Worm (Caenorhabditis elegans) whole organism, early embryonic: ENCODE measurements around the gene dmsr-16.

Experiments
- B0310.2 ChIP-seq: sonication (generic microtip); optimal IDR thresholded peaks from 2 replicates; lab custom pipeline; 2016; ENCODE audit warnings: mild to moderate bottlenecking, missing genetic modification characterization, missing compliant biosample characterization
- F13C5.2 ChIP-seq: sonication (generic microtip); optimal IDR thresholded peaks from 2 replicates; lab custom pipeline; 2017; ENCODE audit warnings: mild to moderate bottlenecking, missing genetic modification characterization, inconsistent platforms, missing compliant biosample characterization
- ama-1 ChIP-seq: fragments of 150-350 bp; optimal IDR thresholded peaks from 2 replicates; lab custom pipeline; 2014
- ceh-13 ChIP-seq: fragments of 200-800 bp; sonication (Bioruptor generic); optimal IDR thresholded peaks from 2 replicates; lab custom pipeline; 2018; ENCODE audit warnings: mild to moderate bottlenecking, missing genetic modification characterization, missing compliant biosample characterization
- ceh-36 ChIP-seq: sonication (generic microtip); optimal IDR thresholded peaks from 2 replicates; lab custom pipeline; 2016; ENCODE audit warnings: missing genetic modification characterization, inconsistent platforms, missing compliant biosample characterization
- ets-7 ChIP-seq: sonication (generic microtip); optimal IDR thresholded peaks from 2 replicates; lab custom pipeline; 2016; ENCODE audit warnings: missing genotype, missing genetic modification characterization, missing compliant biosample characterization
- flt-1 ChIP-seq: fragments of 200-800 bp; sonication (Bioruptor generic); IDR thresholded peaks from 2 replicates; pipeline ENCODE4 v1.3.6; 2022; ENCODE audit warnings: missing genetic modification characterization, missing compliant biosample characterization
- hmbx-1 ChIP-seq: sonication (generic microtip); optimal IDR thresholded peaks from 2 replicates; lab custom pipeline; 2016; ENCODE audit warnings: mild to moderate bottlenecking, missing genetic modification characterization, missing compliant biosample characterization
- hmg-4 ChIP-seq: fragments of 200-800 bp; sonication (Bioruptor generic); optimal IDR thresholded peaks from 2 replicates; lab custom pipeline; 2018; ENCODE audit warnings: mild to moderate bottlenecking, missing genetic modification characterization, missing compliant biosample characterization
- tbx-11 ChIP-seq: fragments of 200-800 bp; sonication (Bioruptor generic); IDR thresholded peaks from 2 replicates; pipeline ENCODE4 v1.3.6; 2022; ENCODE audit warnings: missing genetic modification characterization, missing compliant biosample characterization
- tbx-37 ChIP-seq: fragments of 200-800 bp; sonication (Bioruptor generic); conservative IDR thresholded peaks from 2 replicates; pipeline ENCODE4 v1.3.6; 2022; ENCODE audit warnings: missing genetic modification reagents, missing genetic modification characterization, missing compliant biosample characterization

DNA sequence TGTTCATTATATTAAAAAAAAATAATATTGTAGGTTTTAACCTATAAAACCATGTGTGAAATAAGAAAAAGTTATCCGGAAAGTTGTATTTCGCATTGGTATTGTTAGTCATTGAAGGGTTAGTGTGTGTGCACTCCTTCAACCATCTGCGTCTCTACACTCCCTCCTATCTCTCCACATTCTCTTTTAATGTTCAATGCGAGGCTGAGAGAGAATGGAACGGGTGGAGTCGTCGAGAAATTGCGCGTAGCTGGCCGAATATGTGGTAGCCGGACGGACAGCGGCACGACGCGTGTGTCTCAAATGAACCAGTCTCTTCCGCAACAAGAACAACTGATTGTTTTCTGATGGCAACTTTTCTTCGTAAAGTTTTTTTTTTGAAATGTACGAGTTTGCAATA is 12.0 kb downstream of the dmsr-16 start:
- TF ChIP-seq tbx-37 (GFP tag; lab: Robert Waterston, UW) (no peak), ama-1 (lab: Kevin White, UChicago) (no peak), ceh-36 (tag; lab: Kevin White, UChicago) (no peak), hmg-4 (GFP tag; lab: Kevin White, UChicago) (no peak), F13C5.2 (no peak), ets-7 (tag; lab: Kevin White, UChicago) (no peak), tbx-11 (no peak), ceh-13 (GFP tag; lab: Kevin White, UChicago) (no peak), flt-1 (GFP tag; lab: Robert Waterston, UW) (no peak), B0310.2 (tag; lab: Kevin White, UChicago) (no peak), hmbx-1 (no peak)
